Fruit fly (Drosophila melanogaster) whole organism, embryonic: ENCODE results near the gene CG15044.

Experiments
- Aef1 ChIP-seq: fragments of 200-800 bp; sonication (Bioruptor generic); IDR thresholded peaks from 3 replicates; pipeline ENCODE4 v1.3.6; 2022; ENCODE audit warnings: missing biosample characterization, missing genetic modification characterization
- Atf6 ChIP-seq: fragments of 200-800 bp; sonication (Bioruptor generic); IDR thresholded peaks from 2 replicates; pipeline ENCODE4 v1.3.6; 2022; ENCODE audit warnings: missing biosample characterization, missing genetic modification characterization
- Blimp-1 ChIP-seq: fragments of 200-800 bp; sonication (Bioruptor generic); optimal IDR thresholded peaks from 3 replicates; lab custom pipeline; 2018; ENCODE audit warnings: missing biosample characterization, missing genetic modification characterization, mild to moderate bottlenecking, moderate library complexity, missing genetic modification reagents
- CG10462 ChIP-seq: fragments of 200-800 bp; sonication (Bioruptor generic); optimal IDR thresholded peaks from 2 replicates; lab custom pipeline; 2016; ENCODE audit warnings: missing biosample characterization, missing genetic modification characterization
- CG10979 ChIP-seq: fragments of 200-800 bp; sonication (Bioruptor generic); optimal IDR thresholded peaks from 2 replicates; lab custom pipeline; 2018; ENCODE audit warnings: missing biosample characterization, mild to moderate bottlenecking, missing genetic modification characterization, moderate library complexity
- CG11085 ChIP-seq: fragments of 200-800 bp; sonication (Bioruptor generic); IDR thresholded peaks from 2 replicates; pipeline ENCODE4 v1.3.6; 2022; ENCODE audit warnings: missing biosample characterization, missing genetic modification characterization
- CG11398 ChIP-seq: fragments of 200-800 bp; sonication (Bioruptor generic); optimal IDR thresholded peaks from 2 replicates; lab custom pipeline; 2016; ENCODE audit warnings: missing biosample characterization, missing genetic modification characterization
- CG12236 ChIP-seq: fragments of 200-800 bp; sonication (Bioruptor generic); optimal IDR thresholded peaks from 2 replicates; lab custom pipeline; 2016; ENCODE audit warnings: missing biosample characterization, missing genetic modification characterization
- CG12744 ChIP-seq: fragments of 200-800 bp; sonication (Bioruptor generic); optimal IDR thresholded peaks from 2 replicates; lab custom pipeline; 2016; ENCODE audit warnings: missing biosample characterization, missing genetic modification characterization
- CG13296 ChIP-seq: fragments of 200-800 bp; sonication (Bioruptor generic); optimal IDR thresholded peaks from 3 replicates; lab custom pipeline; 2018; ENCODE audit warnings: missing biosample characterization, mild to moderate bottlenecking, missing genetic modification characterization
- CG15269 ChIP-seq: fragments of 200-800 bp; sonication (Bioruptor generic); optimal IDR thresholded peaks from 2 replicates; lab custom pipeline; 2018; ENCODE audit warnings: missing biosample characterization, mild to moderate bottlenecking, missing genetic modification characterization, moderate library complexity
- CG16863 ChIP-seq: fragments of 200-800 bp; sonication (Bioruptor generic); optimal IDR thresholded peaks from 3 replicates; lab custom pipeline; 2016; ENCODE audit warnings: missing biosample characterization, missing genetic modification characterization
- CG18599 ChIP-seq: fragments of 200-800 bp; sonication (Bioruptor generic); optimal IDR thresholded peaks from 3 replicates; lab custom pipeline; 2017; ENCODE audit warnings: missing biosample characterization, missing genetic modification characterization, mild to moderate bottlenecking, moderate library complexity, missing genetic modification reagents
- CG2199 ChIP-seq: fragments of 200-800 bp; sonication (Bioruptor generic); IDR thresholded peaks from 3 replicates; pipeline ENCODE4 v1.3.6; 2022; ENCODE audit warnings: missing biosample characterization, missing genetic modification characterization
- CG3726 ChIP-seq: fragments of 200-800 bp; sonication (Bioruptor generic); IDR thresholded peaks from 3 replicates; pipeline ENCODE4, ENCODE4 v1.3.6; 2022; ENCODE audit warnings: missing biosample characterization, missing genetic modification characterization
- CG4282 ChIP-seq: fragments of 200-800 bp; sonication (Bioruptor generic); optimal IDR thresholded peaks from 2 replicates; lab custom pipeline; 2016; ENCODE audit warnings: missing biosample characterization, missing genetic modification characterization
- CG5953 ChIP-seq: fragments of 200-800 bp; sonication (Bioruptor generic); IDR thresholded peaks from 2 replicates; pipeline ENCODE4 v1.3.6; 2022; ENCODE audit warnings: missing biosample characterization, missing genetic modification characterization
- CG6254 ChIP-seq: fragments of 200-800 bp; sonication (Bioruptor generic); optimal IDR thresholded peaks from 3 replicates; lab custom pipeline; 2017; ENCODE audit warnings: mild to moderate bottlenecking, missing biosample characterization, missing genetic modification reagents, missing genetic modification characterization
- CG8281 ChIP-seq: fragments of 200-800 bp; sonication (Bioruptor generic); optimal IDR thresholded peaks from 2 replicates; lab custom pipeline; 2018; ENCODE audit warnings: missing biosample characterization, mild to moderate bottlenecking, missing genetic modification characterization, moderate library complexity
- CG8388 ChIP-seq: fragments of 200-800 bp; sonication (Bioruptor generic); optimal IDR thresholded peaks from 2 replicates; lab custom pipeline; 2019; ENCODE audit warnings: missing biosample characterization, mild to moderate bottlenecking, missing genetic modification characterization, moderate library complexity
- CG9876 ChIP-seq: fragments of 200-800 bp; sonication (Bioruptor generic); optimal IDR thresholded peaks from 2 replicates; lab custom pipeline; 2016; ENCODE audit warnings: missing biosample characterization, missing genetic modification characterization
- E2f1 ChIP-seq: fragments of 200-800 bp; sonication (Bioruptor generic); IDR thresholded peaks from 2 replicates; pipeline ENCODE4 v1.3.6; 2022; ENCODE audit warnings: missing biosample characterization, missing genetic modification characterization
- Fer3 ChIP-seq: fragments of 200-800 bp; sonication (Bioruptor generic); optimal IDR thresholded peaks from 2 replicates; lab custom pipeline; 2018; ENCODE audit warnings: missing biosample characterization, mild to moderate bottlenecking, missing genetic modification characterization, moderate library complexity
- GATAe ChIP-seq: fragments of 200-800 bp; sonication (Bioruptor generic); conservative IDR thresholded peaks from 2 replicates; pipeline ENCODE4 v1.3.6; 2022; ENCODE audit warnings: missing biosample characterization, missing genetic modification characterization
- MTF-1 ChIP-seq: fragments of 200-800 bp; sonication (Bioruptor generic); optimal IDR thresholded peaks from 2 replicates; lab custom pipeline; 2018; ENCODE audit warnings: missing biosample characterization, mild to moderate bottlenecking, missing genetic modification characterization, borderline replicate concordance
- Myb ChIP-seq: fragments of 200-800 bp; sonication (Bioruptor generic); optimal IDR thresholded peaks from 2 replicates; lab custom pipeline; 2016; ENCODE audit warnings: missing biosample characterization, missing genetic modification characterization
- NK7.1 ChIP-seq: fragments of 200-800 bp; sonication (Bioruptor generic); optimal IDR thresholded peaks from 3 replicates; lab custom pipeline; 2016; ENCODE audit warnings: missing biosample characterization, missing genetic modification characterization
- Opbp ChIP-seq: fragments of 200-800 bp; sonication (Bioruptor generic); IDR thresholded peaks from 3 replicates; pipeline ENCODE4 v1.3.6; 2022; ENCODE audit warnings: missing biosample characterization, missing genetic modification characterization; ENCODE audit not compliant: partially characterized antibody
- Sin3A ChIP-seq: fragments of >200 bp; optimal IDR thresholded peaks from 2 replicates; lab custom pipeline; 2018
- Six4 ChIP-seq: fragments of 200-800 bp; sonication (Bioruptor generic); optimal IDR thresholded peaks from 2 replicates; lab custom pipeline; 2016; ENCODE audit warnings: missing biosample characterization, missing genetic modification characterization
- Sox102F ChIP-seq: fragments of 200-800 bp; sonication (Bioruptor generic); optimal IDR thresholded peaks from 2 replicates; lab custom pipeline; 2018; ENCODE audit warnings: missing biosample characterization, mild to moderate bottlenecking, missing genetic modification characterization, moderate library complexity
- Vsx1 ChIP-seq: fragments of 200-800 bp; sonication (Bioruptor generic); optimal IDR thresholded peaks from 2 replicates; lab custom pipeline; 2017; ENCODE audit warnings: missing biosample characterization, mild to moderate bottlenecking, missing genetic modification characterization, missing genetic modification reagents
- ap ChIP-seq: fragments of 200-800 bp; sonication (Bioruptor generic); IDR thresholded peaks from 2 replicates; pipeline ENCODE4 v1.3.6; 2022; ENCODE audit warnings: missing biosample characterization, missing genetic modification characterization
- dysf ChIP-seq: fragments of 200-800 bp; sonication (Bioruptor generic); IDR thresholded peaks from 3 replicates; pipeline ENCODE4 v1.3.6; 2022; ENCODE audit warnings: missing biosample characterization, missing genetic modification characterization
- exex ChIP-seq: fragments of 200-800 bp; sonication (Bioruptor generic); optimal IDR thresholded peaks from 4 replicates; lab custom pipeline; 2018; ENCODE audit warnings: missing biosample characterization, mild to moderate bottlenecking, missing genetic modification characterization, moderate library complexity
- fru ChIP-seq: fragments of >200 bp; optimal IDR thresholded peaks from 2 replicates; lab custom pipeline; 2017
- gfzf ChIP-seq: fragments of 200-800 bp; sonication (Bioruptor generic); optimal IDR thresholded peaks from 2 replicates; lab custom pipeline; 2016; ENCODE audit warnings: missing biosample characterization, mild to moderate bottlenecking, missing genetic modification characterization, moderate library complexity
- grn ChIP-seq: fragments of 200-800 bp; sonication (Bioruptor generic); optimal IDR thresholded peaks from 3 replicates; lab custom pipeline; 2017; ENCODE audit warnings: missing biosample characterization, missing genetic modification characterization
- gro ChIP-seq: fragments of 200-800 bp; sonication (Bioruptor generic); optimal IDR thresholded peaks from 2 replicates; lab custom pipeline; 2016; ENCODE audit warnings: missing biosample characterization, missing genetic modification characterization
- her ChIP-seq: fragments of 200-800 bp; sonication (Bioruptor generic); optimal IDR thresholded peaks from 2 replicates; lab custom pipeline; 2016; ENCODE audit warnings: missing biosample characterization, missing genetic modification characterization
- jumu ChIP-seq: fragments of 200-800 bp; sonication (Bioruptor generic); optimal IDR thresholded peaks from 3 replicates; lab custom pipeline; 2016; ENCODE audit warnings: missing biosample characterization, missing genetic modification characterization
- knrl ChIP-seq: fragments of 200-800 bp; sonication (Bioruptor generic); IDR thresholded peaks from 3 replicates; pipeline ENCODE4 v1.3.6; 2022; ENCODE audit warnings: missing biosample characterization, missing genetic modification characterization; ENCODE audit not compliant: partially characterized antibody
- lab ChIP-seq: fragments of 200-800 bp; sonication (Bioruptor generic); optimal IDR thresholded peaks from 3 replicates; lab custom pipeline; 2017; ENCODE audit warnings: missing biosample characterization, missing genetic modification characterization, mild to moderate bottlenecking, moderate library complexity, missing genetic modification reagents
- onecut ChIP-seq: fragments of 200-800 bp; sonication (Bioruptor generic); IDR thresholded peaks from 2 replicates; pipeline ENCODE4 v1.3.6; 2022; ENCODE audit warnings: missing biosample characterization, missing genetic modification characterization
- rib ChIP-seq: fragments of 200-800 bp; sonication (Bioruptor generic); IDR thresholded peaks from 2 replicates; pipeline ENCODE4 v1.3.6; 2022; ENCODE audit warnings: missing biosample characterization, missing genetic modification characterization
- seq ChIP-seq: fragments of 200-800 bp; sonication (Bioruptor generic); IDR thresholded peaks from 2 replicates; pipeline ENCODE4 v1.3.6; 2022; ENCODE audit warnings: missing biosample characterization, missing genetic modification characterization
- usp ChIP-seq: fragments of >200 bp; optimal IDR thresholded peaks from 2 replicates; lab custom pipeline; 2017; ENCODE audit warnings: missing biosample characterization, missing genetic modification characterization
- vvl ChIP-seq: fragments of 200-800 bp; sonication (Bioruptor generic); IDR thresholded peaks from 2 replicates; pipeline ENCODE4 v1.3.6; 2022; ENCODE audit warnings: missing biosample characterization, missing genetic modification characterization
- wek ChIP-seq: fragments of 200-800 bp; sonication (Bioruptor generic); optimal IDR thresholded peaks from 3 replicates; lab custom pipeline; 2018; ENCODE audit warnings: missing biosample characterization, mild to moderate bottlenecking, missing genetic modification characterization, moderate library complexity

CG15044 gene

dm6 chrX:18506639-18507528 is 15.1 kb upstream of the CG15044 start (continued):
- TF ChIP-seq onecut, result peak; percentile 79
- TF ChIP-seq CG3726, result peak; percentile 54; the same call in 1 of the 3 replicates
- peak; percentile 85 for TF ChIP-seq dysf (GFP tag; lab: Robert Waterston, UW)
- no peak for TF ChIP-seq CG8281 (tag; lab: Kevin White, UChicago)
- peak; percentile 88 for TF ChIP-seq Atf6 (GFP tag; lab: Robert Waterston, UW)
- TF ChIP-seq CG4282 (GFP tag; lab: Kevin White, UChicago), result peak; percentile 16
- no peak for TF ChIP-seq gfzf
- TF ChIP-seq GATAe (GFP tag; lab: Robert Waterston, UW), result no peak; the same call in 1 of the 2 replicates
- TF ChIP-seq rib (GFP tag; lab: Robert Waterston, UW), result no peak
- peak; percentile 75 for TF ChIP-seq NK7.1
- TF ChIP-seq CG16863 (GFP tag; lab: Kevin White, UChicago), result peak; percentile 76
- TF ChIP-seq Fer3 (tag; lab: Kevin White, UChicago), result peak; percentile 67
- TF ChIP-seq Opbp, result no peak
- TF ChIP-seq knrl (GFP tag; lab: Robert Waterston, UW), result no peak
- peak; percentile 61 for TF ChIP-seq Aef1 (GFP tag; lab: Robert Waterston, UW)
- no peak for TF ChIP-seq usp (GFP tag; lab: Kevin White, UChicago)
- TF ChIP-seq grn (GFP tag; lab: Kevin White, UChicago), result no peak
- TF ChIP-seq CG5953 (GFP tag; lab: Robert Waterston, UW), result peak; percentile 78
- no peak for TF ChIP-seq fru (lab: Kevin White, UChicago)
- TF ChIP-seq CG13296, result peak; percentile 50
- TF ChIP-seq lab (GFP tag; lab: Kevin White, UChicago), result peak; percentile 87
- TF ChIP-seq CG8388 (GFP tag; lab: Kevin White, UChicago), result peak; percentile 68
- peak; percentile 65 for TF ChIP-seq jumu (GFP tag; lab: Kevin White, UChicago)
- peak; percentile 48 for TF ChIP-seq CG11398
- TF ChIP-seq ap, result peak; percentile 76
- peak; percentile 35 for TF ChIP-seq Vsx1 (GFP tag; lab: Kevin White, UChicago)
- peak; percentile 81 for TF ChIP-seq E2f1 (GFP tag; lab: Robert Waterston, UW)
- peak; percentile 79 for TF ChIP-seq gro (GFP tag; lab: Kevin White, UChicago)
- TF ChIP-seq Blimp-1 (GFP tag; lab: Kevin White, UChicago), result peak; percentile 79
- peak; percentile 65 for TF ChIP-seq CG15269 (tag; lab: Kevin White, UChicago)
- peak; percentile 49 for TF ChIP-seq CG10462 (GFP tag; lab: Kevin White, UChicago)
- TF ChIP-seq CG12236 (GFP tag; lab: Kevin White, UChicago), result peak; percentile 25
- peak; percentile 41 for TF ChIP-seq wek
- peak; percentile 45; the same call in 1 of the 2 replicates for TF ChIP-seq CG11085 (GFP tag; lab: Robert Waterston, UW)
- peak; percentile 84 for TF ChIP-seq CG6254 (GFP tag; lab: Kevin White, UChicago)
- TF ChIP-seq exex (tag; lab: Kevin White, UChicago), result no peak
- TF ChIP-seq MTF-1 (GFP tag; lab: Kevin White, UChicago), result peak; percentile 63
- TF ChIP-seq CG9876 (GFP tag; lab: Kevin White, UChicago), result peak; percentile 3
- peak; percentile 65 for TF ChIP-seq her (GFP tag; lab: Kevin White, UChicago)
- peak; percentile 78 for TF ChIP-seq CG18599
- TF ChIP-seq CG2199 (GFP tag; lab: Robert Waterston, UW), result peak; percentile 77
- TF ChIP-seq CG10979 (tag; lab: Kevin White, UChicago), result peak; percentile 79
- TF ChIP-seq Sox102F (GFP tag; lab: Kevin White, UChicago), result peak; percentile 79
- TF ChIP-seq CG12744 (GFP tag; lab: Kevin White, UChicago), result peak; percentile 70
- TF ChIP-seq seq (GFP tag; lab: Robert Waterston, UW), result peak; percentile 81
- TF ChIP-seq Myb (GFP tag; lab: Kevin White, UChicago), result peak; percentile 49
- no peak for TF ChIP-seq Sin3A (lab: Kevin White, UChicago)
- peak; percentile 79 for TF ChIP-seq Six4
- peak; percentile 95 for TF ChIP-seq vvl (GFP tag; lab: Robert Waterston, UW)
